Worm (Caenorhabditis elegans) whole organism, L4 larva: ENCODE results near the gene psa-3.

ENCODE experiments used
- F49E8.2 ChIP-seq: sonication (generic microtip); optimal IDR thresholded peaks from 2 replicates; lab custom pipeline; 2016; ENCODE audit warnings: missing compliant biosample characterization, mild to moderate bottlenecking, missing genetic modification characterization, borderline replicate concordance
- R02D3.7 ChIP-seq: fragments of 150-350 bp; sonication (generic microtip); optimal IDR thresholded peaks from 3 replicates; lab custom pipeline; 2014; ENCODE audit warnings: missing biosample characterization, missing genetic modification characterization
- ZK337.2 ChIP-seq: fragments of 200-800 bp; sonication (Bioruptor generic); IDR thresholded peaks from 2 replicates; pipeline ENCODE4 v1.3.6; 2022; ENCODE audit warnings: missing genetic modification reagents, missing genetic modification characterization, missing compliant biosample characterization
- aly-2 ChIP-seq: sonication (generic microtip); optimal IDR thresholded peaks from 2 replicates; lab custom pipeline; 2018; ENCODE audit warnings: missing biosample characterization, missing genetic modification characterization
- ceh-20 ChIP-seq: fragments of 200-800 bp; sonication (Bioruptor generic); IDR thresholded peaks from 2 replicates; pipeline ENCODE4 v1.3.6; 2022; ENCODE audit warnings: missing genetic modification reagents, missing genetic modification characterization, missing compliant biosample characterization
- dmd-9 ChIP-seq: fragments of 200-800 bp; sonication (Bioruptor generic); IDR thresholded peaks from 2 replicates; pipeline ENCODE4 v1.3.6; 2022; ENCODE audit warnings: missing genetic modification reagents, missing genetic modification characterization, missing compliant biosample characterization
- hif-1 ChIP-seq, 2 experiments: sonication (generic microtip); optimal IDR thresholded peaks; 2 replicates each; lab custom pipeline; 2016 to 2017; ENCODE audit warnings: missing compliant biosample characterization in 2 of 2, missing genetic modification characterization in 2 of 2, missing genetic modification reagents in 2 of 2, missing genotype in 2 of 2, mild to moderate bottlenecking in 1 of 2
- lin-13 ChIP-seq: fragments of 150-350 bp; optimal IDR thresholded peaks from 2 replicates; lab custom pipeline; 2014; ENCODE audit warnings: missing biosample characterization, missing genetic modification reagents, missing genetic modification characterization
- nhr-28 ChIP-seq: fragments of 150-350 bp; optimal IDR thresholded peaks from 2 replicates; lab custom pipeline; 2014; ENCODE audit warnings: missing biosample characterization, missing genetic modification characterization
- pha-4 ChIP-seq, 2 experiments: fragments of 150-350 bp in 1 of 2; fragments of 200-800 bp in 1 of 2; sonication (Bioruptor generic) in 1 of 2; IDR thresholded peaks in 1 of 2; optimal IDR thresholded peaks in 1 of 2; 2 replicates each; pipeline versions ENCODE4 v1.3.6 to Lab custom; 2014 to 2022; ENCODE audit warnings: missing genetic modification characterization in 2 of 2, missing genetic modification reagents in 2 of 2, missing biosample characterization in 1 of 2, missing compliant biosample characterization in 1 of 2
- unc-62 ChIP-seq, 3 experiments: fragments of 150-350 bp in 1 of 3; sonication (generic microtip); optimal IDR thresholded peaks in 2 of 3; peaks in 1 of 3; 1 replicate in 1 of 3; 2 replicates in 2 of 3; lab custom pipeline; 2014 to 2017; ENCODE audit warnings: missing biosample characterization in 3 of 3, missing genetic modification characterization in 3 of 3, missing genetic modification reagents in 3 of 3, missing genotype in 1 of 3
- zfp-2 ChIP-seq: sonication (generic microtip); optimal IDR thresholded peaks from 2 replicates; lab custom pipeline; 2016; ENCODE audit warnings: mild to moderate bottlenecking, missing genetic modification characterization, missing compliant biosample characterization

- no peak for TF ChIP-seq nhr-28 (tag; lab: Kevin White, UChicago)
- no peak for TF ChIP-seq ZK337.2 (GFP tag; lab: Robert Waterston, UW)
- TF ChIP-seq hif-1 (tag; optimal IDR thresholded peaks at IDR 0.05; lab: Kevin White, UChicago), result no peak
- no peak for TF ChIP-seq aly-2 (tag; lab: Kevin White, UChicago)
- TF ChIP-seq unc-62 (GFP tag; optimal IDR thresholded peaks at IDR 0.05 in 1 of 2; lab: Kevin White, UChicago), result no peak
- TF ChIP-seq unc-62 (tag; optimal IDR thresholded peaks at IDR 0.05; lab: Kevin White, UChicago), result no peak
- TF ChIP-seq pha-4 (GFP tag; IDR thresholded peaks at IDR 0.05; lab: Robert Waterston, UW), result no peak
- TF ChIP-seq pha-4 (tag; optimal IDR thresholded peaks at IDR 0.05; lab: Kevin White, UChicago), result no peak
- TF ChIP-seq F49E8.2 (tag; lab: Kevin White, UChicago), result no peak
- no peak for TF ChIP-seq ceh-20 (GFP tag; lab: Robert Waterston, UW)
- TF ChIP-seq R02D3.7 (tag; lab: Kevin White, UChicago), result no peak
- no peak for TF ChIP-seq lin-13 (GFP tag; lab: Kevin White, UChicago)
- TF ChIP-seq dmd-9 (GFP tag; lab: Robert Waterston, UW), result no peak
- TF ChIP-seq zfp-2 (tag; lab: Kevin White, UChicago), result no peak
Observed at ce11 chrX:15377724-15378123, 30.0 kb upstream of the psa-3 start, which contains the start of gene svh-5.
